Worm (Caenorhabditis elegans) whole organism, mixed stage, embryonic: Measurements from ENCODE around the gene Y54F10AL.1.

ENCODE experiments used
- M03D4.4 ChIP-seq: sonication (generic microtip); optimal IDR thresholded peaks from 2 replicates; lab custom pipeline; 2017; ENCODE audit warnings: mild to moderate bottlenecking, missing genetic modification characterization, missing compliant biosample characterization
- bed-3 ChIP-seq: fragments of 200-800 bp; sonication (Bioruptor generic); optimal IDR thresholded peaks from 3 replicates; lab custom pipeline; 2018; ENCODE audit warnings: mild to moderate bottlenecking, missing genetic modification characterization, moderate library complexity, missing compliant biosample characterization
- ceh-83 ChIP-seq: fragments of 200-800 bp; sonication (Bioruptor generic); optimal IDR thresholded peaks from 2 replicates; lab custom pipeline; 2018; ENCODE audit warnings: mild to moderate bottlenecking, missing genetic modification characterization, missing compliant biosample characterization
- ces-1 ChIP-seq: fragments of 150-350 bp; optimal IDR thresholded peaks from 2 replicates; lab custom pipeline; 2014; ENCODE audit warnings: missing biosample characterization, missing genetic modification reagents, missing genetic modification characterization
- cnd-1 ChIP-seq: fragments of 200-800 bp; sonication (Bioruptor generic); optimal IDR thresholded peaks from 2 replicates; lab custom pipeline; 2018; ENCODE audit warnings: mild to moderate bottlenecking, missing genetic modification characterization, missing compliant biosample characterization
- drap-1 ChIP-seq: fragments of 200-800 bp; sonication (Bioruptor generic); optimal IDR thresholded peaks from 3 replicates; lab custom pipeline; 2018; ENCODE audit warnings: mild to moderate bottlenecking, missing genetic modification characterization, missing compliant biosample characterization
- flh-1 ChIP-seq: fragments of 200-800 bp; sonication (Bioruptor generic); optimal IDR thresholded peaks from 2 replicates; lab custom pipeline; 2018; ENCODE audit warnings: mild to moderate bottlenecking, missing genetic modification characterization, moderate library complexity, missing compliant biosample characterization
- ham-2 ChIP-seq: fragments of 200-800 bp; sonication (Bioruptor generic); optimal IDR thresholded peaks from 2 replicates; lab custom pipeline; 2018; ENCODE audit warnings: mild to moderate bottlenecking, missing genetic modification characterization, missing compliant biosample characterization
- hlh-1 ChIP-seq: fragments of 150-350 bp; optimal IDR thresholded peaks from 2 replicates; lab custom pipeline; 2014; ENCODE audit warnings: missing biosample characterization, missing genetic modification reagents, missing genetic modification characterization
- lsy-2 ChIP-seq: fragments of 150-350 bp; optimal IDR thresholded peaks from 2 replicates; lab custom pipeline; 2014; ENCODE audit warnings: missing biosample characterization, missing genetic modification characterization
- mab-5 ChIP-seq: fragments of 150-350 bp; optimal IDR thresholded peaks from 2 replicates; lab custom pipeline; 2014; ENCODE audit warnings: missing biosample characterization, missing genetic modification characterization
- mep-1 ChIP-seq: fragments of 150-350 bp; optimal IDR thresholded peaks from 2 replicates; lab custom pipeline; 2017; ENCODE audit warnings: missing biosample characterization, missing genetic modification reagents, missing genetic modification characterization, inconsistent platforms
- mls-2 ChIP-seq: sonication (generic microtip); optimal IDR thresholded peaks from 2 replicates; lab custom pipeline; 2016; ENCODE audit warnings: mild to moderate bottlenecking, missing genetic modification characterization, moderate library complexity, missing compliant biosample characterization
- nhr-12 ChIP-seq: fragments of 150-350 bp; optimal IDR thresholded peaks from 2 replicates; lab custom pipeline; 2014; ENCODE audit warnings: missing biosample characterization, missing genetic modification characterization
- nhr-237 ChIP-seq: fragments of 150-350 bp; optimal IDR thresholded peaks from 2 replicates; lab custom pipeline; 2014; ENCODE audit warnings: missing biosample characterization, missing genetic modification characterization
- sem-2 ChIP-seq: fragments of 200-800 bp; sonication (Bioruptor generic); optimal IDR thresholded peaks from 2 replicates; lab custom pipeline; 2018; ENCODE audit warnings: mild to moderate bottlenecking, missing genetic modification characterization, missing compliant biosample characterization
- sptf-1 ChIP-seq: sonication (generic microtip); optimal IDR thresholded peaks from 2 replicates; lab custom pipeline; 2017; ENCODE audit warnings: mild to moderate bottlenecking, missing genetic modification characterization, moderate library complexity, missing compliant biosample characterization
- tbx-8 ChIP-seq: fragments of 200-800 bp; sonication (Bioruptor generic); optimal IDR thresholded peaks from 2 replicates; lab custom pipeline; 2018; ENCODE audit warnings: mild to moderate bottlenecking, missing genetic modification characterization, moderate library complexity, missing compliant biosample characterization
- unc-39 ChIP-seq: fragments of 150-350 bp; optimal IDR thresholded peaks from 2 replicates; lab custom pipeline; 2014; ENCODE audit warnings: missing biosample characterization, missing genetic modification characterization
- zip-8 ChIP-seq: fragments of 150-350 bp; optimal IDR thresholded peaks from 2 replicates; lab custom pipeline; 2014; ENCODE audit warnings: missing biosample characterization, missing genetic modification characterization

Gene Y54F10AL.1

DNA sequence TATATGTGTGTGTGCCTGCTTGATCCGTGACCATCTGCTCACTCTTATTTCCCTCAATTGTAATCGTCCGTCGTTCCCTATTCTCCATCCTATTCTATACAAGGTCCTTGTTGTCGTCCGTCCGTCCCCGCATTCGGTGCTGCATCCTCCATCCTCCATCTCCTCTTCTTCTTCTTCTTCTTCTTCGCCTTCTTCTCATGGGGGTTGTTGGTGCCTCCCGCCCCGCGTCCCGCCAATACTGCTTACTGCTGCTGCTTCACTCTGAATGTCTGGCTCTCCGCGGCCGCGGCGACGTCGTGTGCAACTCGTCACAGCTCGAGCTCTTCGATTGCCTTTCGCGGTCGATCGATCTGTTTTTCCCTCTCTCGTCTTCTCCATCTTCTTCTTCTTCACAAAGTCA lies 47.6 kb downstream of the Y54F10AL.1 start:
- TF ChIP-seq mep-1 (tag; lab: Kevin White, UChicago) (peak; percentile 38), sem-2 (GFP tag; lab: Kevin White, UChicago) (peak; percentile 35), nhr-12 (tag; lab: Kevin White, UChicago) (no peak), cnd-1 (tag; lab: Kevin White, UChicago) (peak; percentile 89), ces-1 (GFP tag; lab: Kevin White, UChicago) (peak; percentile 37), sptf-1 (tag; lab: Kevin White, UChicago) (peak; percentile 65), drap-1 (GFP tag; lab: Kevin White, UChicago) (peak; percentile 49), mls-2 (tag; lab: Kevin White, UChicago) (peak; percentile 60), ceh-83 (GFP tag; lab: Kevin White, UChicago) (no peak)

DNA sequence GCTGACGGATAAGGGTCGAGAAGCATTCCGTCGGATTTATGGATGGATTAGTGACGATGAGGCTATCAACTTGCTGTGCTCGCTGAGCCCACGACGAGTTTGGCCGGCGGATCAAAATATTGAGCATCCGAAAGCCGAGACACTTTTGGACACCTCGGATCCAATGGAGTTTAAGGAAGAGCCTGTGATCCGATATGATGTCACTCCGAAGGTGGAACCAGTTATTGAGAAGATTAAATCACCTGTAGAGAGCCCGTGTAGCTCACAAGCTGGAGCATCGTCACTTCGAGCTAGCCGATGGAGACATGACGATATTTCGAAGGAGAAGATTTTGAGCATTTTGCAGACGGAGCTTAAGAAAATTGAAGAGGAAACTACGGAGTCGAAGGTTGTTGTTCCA lies 53.0 kb downstream of the Y54F10AL.1 start:
- no peak for TF ChIP-seq ham-2 (GFP tag; lab: Kevin White, UChicago)
- TF ChIP-seq mls-2 (tag; lab: Kevin White, UChicago), result no peak
- TF ChIP-seq nhr-237 (tag; lab: Kevin White, UChicago), result no peak
- TF ChIP-seq zip-8 (tag; lab: Kevin White, UChicago), result no peak
- TF ChIP-seq ceh-83 (GFP tag; lab: Kevin White, UChicago), result no peak
- TF ChIP-seq lsy-2 (tag; lab: Kevin White, UChicago), result no peak
- no peak for TF ChIP-seq flh-1 (GFP tag; lab: Kevin White, UChicago)
- no peak for TF ChIP-seq sem-2 (GFP tag; lab: Kevin White, UChicago)
- TF ChIP-seq mep-1 (tag; lab: Kevin White, UChicago), result no peak
- no peak for TF ChIP-seq mab-5 (tag; lab: Kevin White, UChicago)
- TF ChIP-seq bed-3, result no peak
- TF ChIP-seq hlh-1 (tag; lab: Kevin White, UChicago), result no peak
- no peak for TF ChIP-seq ces-1 (GFP tag; lab: Kevin White, UChicago)
- TF ChIP-seq cnd-1 (tag; lab: Kevin White, UChicago), result no peak
- TF ChIP-seq drap-1 (GFP tag; lab: Kevin White, UChicago), result no peak
- TF ChIP-seq unc-39 (tag; lab: Kevin White, UChicago), result no peak
- no peak for TF ChIP-seq tbx-8 (GFP tag; lab: Kevin White, UChicago)
- no peak for TF ChIP-seq M03D4.4 (tag; lab: Kevin White, UChicago)
